Worm (Caenorhabditis elegans): ENCODE measurements around the gene scl-18.

Gene scl-18

DNA sequence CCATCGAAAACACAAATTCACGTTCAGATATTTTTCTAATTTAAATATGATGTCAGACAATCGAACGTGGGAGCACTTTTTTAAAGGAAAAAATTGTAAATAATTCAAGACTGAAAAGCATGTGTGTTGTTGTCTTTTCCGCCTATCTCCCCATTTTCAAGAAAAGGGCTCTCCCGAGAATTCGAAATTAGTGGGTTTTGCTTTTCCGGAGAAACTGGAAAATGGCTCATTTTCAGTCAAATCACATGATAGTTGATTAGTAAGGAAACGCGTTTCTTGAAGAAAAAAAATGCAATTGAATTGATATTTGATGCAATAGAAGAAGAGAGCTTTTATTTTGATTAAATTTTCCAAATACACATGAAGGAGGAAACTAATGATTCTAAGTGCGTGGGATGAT is 5.6 kb upstream of the scl-18 start:
- TF ChIP-seq sox-4 (tag; optimal IDR thresholded peaks at IDR 0.05) (no peak), skn-1 (tag; optimal IDR thresholded peaks at IDR 0.05) (no peak), nhr-47 (tag; optimal IDR thresholded peaks at IDR 0.05) (peak; percentile 74), egl-13 (tag; optimal IDR thresholded peaks at IDR 0.05) (peak; percentile 59), pax-3 (tag; optimal IDR thresholded peaks at IDR 0.05) (peak; percentile 27), C34B4.2 (tag; optimal IDR thresholded peaks at IDR 0.05) (no peak), elt-3 (tag; optimal IDR thresholded peaks at IDR 0.05) (no peak), nhr-71 (tag; optimal IDR thresholded peaks at IDR 0.05) (peak; percentile 72), vab-15 (tag; optimal IDR thresholded peaks at IDR 0.05) (no peak), fkh-8 (tag; optimal IDR thresholded peaks at IDR 0.05) (peak; percentile 63), lsy-2 (tag; optimal IDR thresholded peaks at IDR 0.05) (peak in 1 of 2 experiments; percentile 13), tbx-2 (tag; optimal IDR thresholded peaks at IDR 0.05) (peak; percentile 4), elt-2 (tag; optimal IDR thresholded peaks at IDR 0.05) (no peak), unc-86 (tag; optimal IDR thresholded peaks at IDR 0.05) (peak; percentile 42), dsc-1 (tag; optimal IDR thresholded peaks at IDR 0.05) (peak; percentile 75), lin-14 (GFP tag; optimal IDR thresholded peaks at IDR 0.05) (peak; percentile 47), C04F5.9 (tag; optimal IDR thresholded peaks at IDR 0.05) (no peak), ztf-4 (tag; optimal IDR thresholded peaks at IDR 0.05) (peak; percentile 3), ces-1 (GFP tag; optimal IDR thresholded peaks at IDR 0.05) (no peak)

DNA sequence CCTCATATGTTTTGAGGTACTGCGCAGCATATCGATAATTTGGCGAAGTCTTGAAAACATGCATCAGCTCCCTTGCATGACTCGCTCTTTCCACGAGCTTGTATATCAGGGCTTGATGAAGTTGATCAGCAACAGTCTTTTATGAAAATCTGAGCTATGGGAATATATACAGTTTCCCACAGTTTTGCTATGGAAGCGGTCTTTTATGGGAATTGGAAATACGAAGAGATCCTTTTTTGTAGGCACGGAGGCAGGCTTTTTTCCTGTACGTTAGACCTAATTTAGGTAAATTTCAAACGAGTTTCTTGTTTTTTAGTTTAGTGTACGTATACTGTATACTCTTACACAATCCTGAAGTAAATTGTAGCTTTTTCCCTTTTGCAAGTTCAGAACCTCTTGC is 1.7 kb upstream of the scl-18 start, which contains the start of gene T12A7.9:
TSS of gene T12A7.9 (minus strand) at position 101 of the 400 bp plus-strand sequence.
- TF ChIP-seq nhr-47 (tag; optimal IDR thresholded peaks at IDR 0.05) (peak; percentile 14), Y116A8C.19 (tag; optimal IDR thresholded peaks at IDR 0.05; ENCODE audit: borderline replicate concordance) (no peak), nhr-12 (tag; optimal IDR thresholded peaks at IDR 0.05) (no peak)

DNA sequence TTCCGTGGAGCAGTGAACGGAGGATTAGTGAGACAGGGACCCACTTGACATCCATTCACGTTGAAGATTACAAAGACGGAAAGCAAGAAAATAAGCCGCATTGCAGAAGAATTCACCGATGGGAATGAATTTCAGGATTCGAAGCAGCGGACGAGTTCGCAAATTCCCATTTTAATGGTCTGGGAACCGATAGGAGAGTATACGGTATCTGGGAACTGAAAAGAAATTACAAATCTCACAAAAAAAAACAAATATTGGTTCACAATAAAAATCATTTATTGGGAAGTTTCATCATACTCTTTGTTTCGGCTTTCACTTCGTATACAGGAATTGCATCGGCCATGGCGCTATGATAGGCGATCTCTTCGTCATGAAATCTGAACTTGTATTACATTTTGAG is 775 bp upstream of the scl-18 start, which contains the start of gene T12A7.10:
TSS of gene T12A7.10 (minus strand) at position 101 of the 400 bp plus-strand sequence.
- no peak for TF ChIP-seq rnt-1 (tag; optimal IDR thresholded peaks at IDR 0.05)
- TF ChIP-seq efl-1 (optimal IDR thresholded peaks at IDR 0.05): no peak
- TF ChIP-seq efl-1 (GFP tag; optimal IDR thresholded peaks at IDR 0.05 in 1 of 2): peak in 1 of 2 experiments; percentile 0
- peak; percentile 42 for TF ChIP-seq nhr-85 (tag)

DNA sequence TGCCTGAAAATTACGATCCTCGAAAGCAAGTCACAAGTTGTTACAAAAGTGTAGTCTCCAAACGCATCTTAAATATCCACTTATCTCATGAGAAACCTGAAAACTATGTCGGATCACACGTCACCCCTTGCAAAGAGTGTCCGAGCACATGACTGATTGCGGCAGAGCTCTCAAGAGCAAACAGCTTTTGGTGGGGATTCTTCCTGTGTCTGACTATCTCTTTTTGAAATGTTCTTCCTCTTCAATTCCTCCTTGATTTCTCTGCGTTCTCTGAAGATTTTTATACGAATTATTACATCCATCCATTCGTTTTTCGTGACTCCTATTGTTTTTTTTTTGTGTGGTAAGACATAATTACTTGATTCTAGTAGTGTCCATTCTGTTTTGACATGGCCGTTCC is 5.4 kb downstream of the scl-18 start, which contains the start of gene T12A7.6:
TSS of gene T12A7.6 (plus strand) at position 369 of the 400 bp plus-strand sequence.
- TF ChIP-seq nhr-28 (tag; optimal IDR thresholded peaks at IDR 0.05): no peak
- no peak for TF ChIP-seq Y116A8C.19 (tag; optimal IDR thresholded peaks at IDR 0.05; ENCODE audit: borderline replicate concordance)
- peak; percentile 26 for TF ChIP-seq unc-130 (tag; optimal IDR thresholded peaks at IDR 0.05)
- no peak for TF ChIP-seq swsn-7 (tag; optimal IDR thresholded peaks at IDR 0.05)
- no peak for TF ChIP-seq nhr-237 (tag; optimal IDR thresholded peaks at IDR 0.05)
- peak; percentile 0 to 10 for TF ChIP-seq efl-1 (optimal IDR thresholded peaks at IDR 0.05)
- no peak for TF ChIP-seq efl-1 (GFP tag; optimal IDR thresholded peaks at IDR 0.05 in 1 of 2)
- TF ChIP-seq lin-14 (GFP tag; optimal IDR thresholded peaks at IDR 0.05): peak; percentile 72
- no peak for TF ChIP-seq nhr-77 (tag; optimal IDR thresholded peaks at IDR 0.05)
- peak; percentile 55 for TF ChIP-seq nhr-71 (tag; optimal IDR thresholded peaks at IDR 0.05)
- TF ChIP-seq efl-3 (GFP tag; optimal IDR thresholded peaks at IDR 0.05): no peak
- no peak for TF ChIP-seq fkh-4 (tag; optimal IDR thresholded peaks at IDR 0.05; ENCODE audit: borderline replicate concordance)
- no peak for TF ChIP-seq isw-1 (GFP tag; IDR thresholded peaks at IDR 0.05)
- no peak for TF ChIP-seq unc-30 (tag; optimal IDR thresholded peaks at IDR 0.05)
- TF ChIP-seq xbp-1 (tag; optimal IDR thresholded peaks at IDR 0.05): no peak
- TF ChIP-seq skn-1 (tag; optimal IDR thresholded peaks at IDR 0.05): no peak
- peak in 1 of 2 experiments; percentile 27 for TF ChIP-seq mdl-1 (tag; optimal IDR thresholded peaks at IDR 0.05)
- TF ChIP-seq snpc-4 (tag; optimal IDR thresholded peaks at IDR 0.05): no peak
- TF ChIP-seq nhr-11 (tag; optimal IDR thresholded peaks at IDR 0.05): peak; percentile 22
- TF ChIP-seq pag-3 (tag; optimal IDR thresholded peaks at IDR 0.05; ENCODE audit: borderline replicate concordance, insufficient read depth): no peak
- no peak for TF ChIP-seq fkh-8 (tag; optimal IDR thresholded peaks at IDR 0.05)
- TF ChIP-seq aly-2 (tag; optimal IDR thresholded peaks at IDR 0.05): no peak
- no peak for TF ChIP-seq tbx-2 (tag; optimal IDR thresholded peaks at IDR 0.05)
- no peak for TF ChIP-seq elt-3 (tag; optimal IDR thresholded peaks at IDR 0.05)
- peak; percentile 49 for TF ChIP-seq nhr-20 (tag; optimal IDR thresholded peaks at IDR 0.05)
- no peak for TF ChIP-seq blmp-1 (tag; optimal IDR thresholded peaks at IDR 0.05)
- TF ChIP-seq jun-1 (tag; optimal IDR thresholded peaks at IDR 0.05): no peak
- peak; percentile 58 for TF ChIP-seq rnt-1 (tag; optimal IDR thresholded peaks at IDR 0.05)
- TF ChIP-seq mef-2 (tag; optimal IDR thresholded peaks at IDR 0.05): no peak
- TF ChIP-seq alr-1 (tag; optimal IDR thresholded peaks at IDR 0.05; ENCODE audit: borderline replicate concordance): no peak
- TF ChIP-seq unc-98 (GFP tag; IDR thresholded peaks at IDR 0.05): 0 out of 2 replicates have a peak, but pooled peaks have one; percentile 12
- no peak for TF ChIP-seq tlp-1 (tag; optimal IDR thresholded peaks at IDR 0.05)
- TF ChIP-seq lsy-2 (tag; optimal IDR thresholded peaks at IDR 0.05): peak in 1 of 2 experiments; percentile 56
